Fruit fly (Drosophila melanogaster) whole organism: ENCODE measurements around the gene Galphaf.

Source experiments
- CG8478 ChIP-seq: fragments of >200 bp; optimal IDR thresholded peaks from 2 replicates; lab custom pipeline; 2018; ENCODE audit warnings: inconsistent platforms
- psq ChIP-seq: fragments of >200 bp; optimal IDR thresholded peaks from 2 replicates; lab custom pipeline; 2017

DNA sequence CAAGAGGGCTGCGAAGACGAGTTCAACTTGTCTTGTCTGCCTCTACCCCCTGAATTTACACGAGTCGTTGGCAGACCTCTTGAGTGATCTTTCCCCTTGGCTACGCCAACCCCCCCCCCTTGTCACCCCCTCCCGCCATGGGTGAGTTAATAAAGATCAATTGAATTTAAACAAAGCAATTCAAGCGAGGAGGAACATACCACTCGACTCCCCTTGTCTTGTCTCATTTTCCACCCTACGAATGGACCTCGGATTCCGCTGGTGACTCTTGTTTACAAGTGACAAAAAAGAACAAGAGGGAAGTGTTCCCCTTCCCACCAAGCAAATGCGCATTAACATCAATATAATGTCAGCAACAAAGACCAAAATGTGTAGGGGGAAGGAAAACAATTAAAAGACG, 35.1 kb upstream of the Galphaf start:
- TF ChIP-seq CG8478 (lab: Kevin White, UChicago), result no peak
- TF ChIP-seq psq (lab: Kevin White, UChicago), result no peak
